Worm (Caenorhabditis elegans): ENCODE results near the gene K09H11.15.

- no peak for TF ChIP-seq dao-5 (tag; optimal IDR thresholded peaks at IDR 0.05)
- no peak for TF ChIP-seq W03F9.2 (tag; optimal IDR thresholded peaks at IDR 0.05)
Observed at ce11 chrV:5741237-5741636, 10.6 kb upstream of the K09H11.15 start.

Measured in whole organism, L4/young adult.